Worm (Caenorhabditis elegans) whole organism, young adult: ENCODE measurements around the gene mct-3.

Source experiments
- B0261.1 ChIP-seq: sonication (generic microtip); optimal IDR thresholded peaks from 2 replicates; lab custom pipeline; 2016; ENCODE audit warnings: mild to moderate bottlenecking, missing genetic modification characterization, moderate library complexity, missing compliant biosample characterization
- F10E7.11 ChIP-seq: sonication (generic microtip); optimal IDR thresholded peaks from 2 replicates; lab custom pipeline; 2017; ENCODE audit warnings: mild to moderate bottlenecking, missing genetic modification characterization, moderate library complexity, missing compliant biosample characterization
- F37B4.10 ChIP-seq: fragments of 200-800 bp; sonication (Bioruptor generic); IDR thresholded peaks from 2 replicates; pipeline ENCODE4 v1.3.6; 2022; ENCODE audit warnings: missing genetic modification characterization, missing compliant biosample characterization
- Y95B8A.8 ChIP-seq: fragments of 200-800 bp; sonication (Bioruptor generic); IDR thresholded peaks from 2 replicates; pipeline ENCODE4 v1.3.6; 2022; ENCODE audit warnings: missing genetic modification reagents, missing genetic modification characterization, missing compliant biosample characterization
- ZK185.1 ChIP-seq: sonication (generic microtip); optimal IDR thresholded peaks from 2 replicates; lab custom pipeline; 2016; ENCODE audit warnings: mild to moderate bottlenecking, missing genetic modification characterization, missing compliant biosample characterization; ENCODE audit not compliant: poor library complexity, severe bottlenecking
- akir-1 ChIP-seq: fragments of 200-800 bp; sonication (Bioruptor generic); optimal IDR thresholded peaks from 2 replicates; lab custom pipeline; 2018; ENCODE audit warnings: mild to moderate bottlenecking, missing genetic modification characterization, moderate library complexity, missing compliant biosample characterization
- cebp-1 ChIP-seq, 2 experiments: fragments of 200-800 bp in 1 of 2; sonication (Bioruptor generic) in 1 of 2; sonication (generic microtip) in 1 of 2; IDR thresholded peaks in 1 of 2; optimal IDR thresholded peaks in 1 of 2; 2 replicates each; pipeline versions ENCODE4 v1.3.6 to Lab custom; 2017 to 2022; ENCODE audit warnings: missing compliant biosample characterization in 2 of 2, missing genetic modification characterization in 2 of 2, mild to moderate bottlenecking in 1 of 2, missing genetic modification reagents in 1 of 2, moderate library complexity in 1 of 2
- chd-7 ChIP-seq: sonication (generic microtip); optimal IDR thresholded peaks from 2 replicates; lab custom pipeline; 2016; ENCODE audit warnings: mild to moderate bottlenecking, missing genetic modification characterization, moderate library complexity, missing compliant biosample characterization
- die-1 ChIP-seq: sonication (generic microtip); optimal IDR thresholded peaks from 2 replicates; lab custom pipeline; 2016; ENCODE audit warnings: missing genotype, mild to moderate bottlenecking, missing genetic modification characterization, missing compliant biosample characterization
- efl-1 ChIP-seq: fragments of 150-350 bp; optimal IDR thresholded peaks from 2 replicates; lab custom pipeline; 2014; ENCODE audit warnings: missing biosample characterization, missing genetic modification reagents, missing genetic modification characterization
- egl-44 ChIP-seq: fragments of 200-800 bp; sonication (Bioruptor generic); IDR thresholded peaks from 2 replicates; pipeline ENCODE4 v1.3.6; 2022; ENCODE audit warnings: missing genetic modification reagents, missing genetic modification characterization, missing compliant biosample characterization
- egrh-3 ChIP-seq: fragments of 200-800 bp; sonication (Bioruptor generic); IDR thresholded peaks from 2 replicates; pipeline ENCODE4 v1.3.6; 2022; ENCODE audit warnings: missing genetic modification reagents, missing genetic modification characterization, missing compliant biosample characterization
- ekl-4 ChIP-seq: fragments of 200-800 bp; sonication (Bioruptor generic); IDR thresholded peaks from 2 replicates; pipeline ENCODE4 v1.3.6; 2022; ENCODE audit warnings: missing genetic modification reagents, missing genetic modification characterization, missing compliant biosample characterization
- hmg-1.2 ChIP-seq: fragments of 200-800 bp; sonication (Bioruptor generic); IDR thresholded peaks from 2 replicates; pipeline ENCODE4 v1.3.6; 2022; ENCODE audit warnings: missing genetic modification reagents, missing genetic modification characterization, missing compliant biosample characterization
- hsf-1 ChIP-seq: fragments of 200-800 bp; sonication (Bioruptor generic); IDR thresholded peaks from 2 replicates; pipeline ENCODE4 v1.3.6; 2022; ENCODE audit warnings: missing genetic modification reagents, missing genetic modification characterization, missing compliant biosample characterization
- lin-35 ChIP-seq, 3 experiments: fragments of 150-350 bp in 2 of 3; sonication (generic microtip) in 1 of 3; optimal IDR thresholded peaks; 2 replicates each; lab custom pipeline; 2014 to 2018; ENCODE audit warnings: missing biosample characterization in 3 of 3, missing genetic modification characterization in 3 of 3, missing genetic modification reagents in 3 of 3
- madf-3 ChIP-seq: fragments of 200-800 bp; sonication (Bioruptor generic); IDR thresholded peaks from 2 replicates; pipeline ENCODE4 v1.3.6; 2022; ENCODE audit warnings: missing genetic modification reagents, missing genetic modification characterization, missing compliant biosample characterization
- mcd-1 ChIP-seq: fragments of 200-800 bp; sonication (Bioruptor generic); IDR thresholded peaks from 2 replicates; pipeline ENCODE4 v1.3.6; 2022; ENCODE audit warnings: missing genetic modification reagents, missing genetic modification characterization, missing compliant biosample characterization
- mes-4 ChIP-seq: sonication (generic microtip); optimal IDR thresholded peaks from 2 replicates; lab custom pipeline; 2016; ENCODE audit warnings: missing genotype, missing genetic modification characterization, missing compliant biosample characterization
- mxl-1 ChIP-seq: sonication (generic microtip); optimal IDR thresholded peaks from 2 replicates; lab custom pipeline; 2016; ENCODE audit warnings: missing genetic modification characterization, missing compliant biosample characterization
- nhr-27 ChIP-seq: fragments of 200-800 bp; sonication (Bioruptor generic); optimal IDR thresholded peaks from 2 replicates; lab custom pipeline; 2018; ENCODE audit warnings: mild to moderate bottlenecking, missing genetic modification characterization, moderate library complexity, missing compliant biosample characterization
- nhr-80 ChIP-seq: sonication (generic microtip); optimal IDR thresholded peaks from 2 replicates; lab custom pipeline; 2016; ENCODE audit warnings: missing genetic modification characterization, missing compliant biosample characterization
- rcor-1 ChIP-seq: fragments of 200-800 bp; sonication (Bioruptor generic); IDR thresholded peaks from 2 replicates; pipeline ENCODE4 v1.3.6; 2022; ENCODE audit warnings: missing genetic modification reagents, missing genetic modification characterization, missing compliant biosample characterization
- rec-8 ChIP-seq, 2 experiments: sonication (generic microtip); optimal IDR thresholded peaks; 2 replicates each; lab custom pipeline; 2016; ENCODE audit warnings: mild to moderate bottlenecking in 2 of 2, missing genetic modification characterization in 2 of 2, missing genetic modification reagents in 2 of 2, missing genotype in 2 of 2, missing biosample characterization in 1 of 2, missing compliant biosample characterization in 1 of 2, moderate library complexity in 1 of 2
- sdz-38 ChIP-seq: sonication (generic microtip); optimal IDR thresholded peaks from 2 replicates; lab custom pipeline; 2016; ENCODE audit warnings: missing genotype, missing genetic modification characterization, missing compliant biosample characterization
- snpc-1.1 ChIP-seq: sonication (generic microtip); optimal IDR thresholded peaks from 2 replicates; lab custom pipeline; 2017; ENCODE audit warnings: missing genetic modification characterization, mild to moderate bottlenecking, missing compliant biosample characterization, antibody characterized with exemption, moderate library complexity, missing genotype, missing genetic modification reagents; ENCODE audit not compliant: insufficient read depth
- snpc-3.4 ChIP-seq: sonication (generic microtip); optimal IDR thresholded peaks from 2 replicates; lab custom pipeline; 2017; ENCODE audit warnings: missing genetic modification characterization, mild to moderate bottlenecking, missing compliant biosample characterization, antibody characterized with exemption, moderate library complexity, missing genotype, missing genetic modification reagents
- snpc-4 ChIP-seq, 5 experiments: fragments of 150-350 bp in 1 of 5; sonication (generic microtip) in 4 of 5; optimal IDR thresholded peaks; 2 replicates each; lab custom pipeline; 2014 to 2018; ENCODE audit warnings: missing genetic modification characterization in 5 of 5, missing biosample characterization in 3 of 5, antibody characterized with exemption in 2 of 5, mild to moderate bottlenecking in 2 of 5, missing compliant biosample characterization in 2 of 5, missing genotype in 2 of 5, moderate library complexity in 2 of 5, missing genetic modification reagents in 1 of 5
- sptf-2 ChIP-seq: fragments of 200-800 bp; sonication (Bioruptor generic); optimal IDR thresholded peaks from 2 replicates; lab custom pipeline; 2018; ENCODE audit warnings: mild to moderate bottlenecking, missing genetic modification characterization, missing compliant biosample characterization
- tbx-9 ChIP-seq: sonication (generic microtip); optimal IDR thresholded peaks from 2 replicates; lab custom pipeline; 2016; ENCODE audit warnings: borderline replicate concordance, missing genetic modification characterization, inconsistent platforms, missing compliant biosample characterization
- unc-62 ChIP-seq: fragments of 150-350 bp; optimal IDR thresholded peaks from 2 replicates; lab custom pipeline; 2014; ENCODE audit warnings: missing biosample characterization, missing genetic modification reagents, missing genetic modification characterization
- xnd-1 ChIP-seq: sonication (generic microtip); optimal IDR thresholded peaks from 2 replicates; lab custom pipeline; 2016; ENCODE audit warnings: missing genotype, missing genetic modification reagents, missing genetic modification characterization, missing compliant biosample characterization
- zfh-2 ChIP-seq: fragments of 200-800 bp; sonication (Bioruptor generic); conservative IDR thresholded peaks from 2 replicates; pipeline ENCODE4 v1.3.6; 2022; ENCODE audit warnings: missing genetic modification reagents, missing genetic modification characterization, missing compliant biosample characterization
- ztf-18 ChIP-seq: sonication (generic microtip); optimal IDR thresholded peaks from 2 replicates; lab custom pipeline; 2016; ENCODE audit warnings: missing genotype, mild to moderate bottlenecking, missing genetic modification characterization, missing compliant biosample characterization
- ztf-25 ChIP-seq: fragments of 200-800 bp; sonication (Bioruptor generic); IDR thresholded peaks from 2 replicates; pipeline ENCODE4 v1.3.6; 2022; ENCODE audit warnings: missing genetic modification reagents, missing genetic modification characterization, missing compliant biosample characterization
- ztf-3 ChIP-seq: fragments of 200-800 bp; sonication (Bioruptor generic); optimal IDR thresholded peaks from 2 replicates; lab custom pipeline; 2018; ENCODE audit warnings: mild to moderate bottlenecking, missing genetic modification characterization, missing compliant biosample characterization

mct-3 gene

DNA sequence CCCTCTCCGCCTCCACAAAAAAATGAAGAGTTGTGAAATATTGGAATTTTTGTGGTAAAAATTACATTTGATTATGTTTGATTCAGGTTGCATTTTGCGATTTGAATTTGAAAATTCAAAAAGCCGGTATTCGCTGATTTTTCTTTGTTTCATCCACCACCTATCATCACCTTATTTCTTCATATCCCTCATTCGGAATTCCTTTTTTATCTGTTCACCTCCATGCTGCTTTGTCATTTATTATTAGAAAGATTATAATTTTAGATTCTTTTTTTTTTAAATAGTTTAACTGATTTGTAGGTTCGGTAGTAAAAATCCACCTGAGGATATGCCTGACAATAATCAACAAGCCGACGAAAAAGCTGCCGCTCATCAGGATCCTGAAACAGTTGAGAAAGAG lies at the start of gene mct-3:
TSS of gene mct-3 (plus strand) at position 301 of the 400 bp plus-strand sequence.
- no peak for TF ChIP-seq rcor-1 (GFP tag; lab: Robert Waterston, UW)

DNA sequence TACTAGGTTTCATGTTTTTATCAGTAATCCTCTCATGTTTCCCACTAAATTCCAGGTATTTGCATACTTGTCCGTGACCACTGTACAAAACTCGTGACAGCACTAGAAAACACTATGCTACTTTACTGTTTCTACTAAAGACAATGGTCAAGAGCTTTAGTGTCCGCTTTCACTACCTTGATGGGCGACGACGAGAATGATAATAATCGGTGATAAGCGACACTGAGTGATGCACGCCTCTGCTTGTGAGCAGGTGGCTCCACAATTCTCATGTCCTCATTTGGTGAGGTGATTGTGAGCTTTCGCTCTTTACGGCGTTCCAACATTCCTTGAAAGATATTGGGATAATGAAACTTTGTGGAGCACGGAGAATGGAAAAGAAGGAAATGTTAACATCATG lies 49.5 kb upstream of the mct-3 start:
- TF ChIP-seq ztf-3 (no peak), hsf-1 (GFP tag; lab: Robert Waterston, UW) (no peak), die-1 (no peak), xnd-1 (tag; lab: Kevin White, UChicago) (no peak), ztf-18 (no peak), Y95B8A.8 (GFP tag; lab: Robert Waterston, UW) (no peak), ZK185.1 (tag; lab: Kevin White, UChicago) (no peak), cebp-1 (GFP tag; IDR thresholded peaks at IDR 0.05; lab: Robert Waterston, UW) (no peak), cebp-1 (tag; optimal IDR thresholded peaks at IDR 0.05; lab: Kevin White, UChicago) (peak; percentile 5), B0261.1 (tag; lab: Kevin White, UChicago) (no peak), lin-35 (GFP tag; optimal IDR thresholded peaks at IDR 0.05; lab: Kevin White, UChicago) (no peak), madf-3 (GFP tag; lab: Robert Waterston, UW) (no peak), tbx-9 (tag; lab: Kevin White, UChicago) (no peak), egl-44 (GFP tag; lab: Robert Waterston, UW) (no peak), efl-1 (GFP tag; lab: Kevin White, UChicago) (no peak), nhr-80 (tag; lab: Kevin White, UChicago) (peak; percentile 63), mcd-1 (no peak)

DNA sequence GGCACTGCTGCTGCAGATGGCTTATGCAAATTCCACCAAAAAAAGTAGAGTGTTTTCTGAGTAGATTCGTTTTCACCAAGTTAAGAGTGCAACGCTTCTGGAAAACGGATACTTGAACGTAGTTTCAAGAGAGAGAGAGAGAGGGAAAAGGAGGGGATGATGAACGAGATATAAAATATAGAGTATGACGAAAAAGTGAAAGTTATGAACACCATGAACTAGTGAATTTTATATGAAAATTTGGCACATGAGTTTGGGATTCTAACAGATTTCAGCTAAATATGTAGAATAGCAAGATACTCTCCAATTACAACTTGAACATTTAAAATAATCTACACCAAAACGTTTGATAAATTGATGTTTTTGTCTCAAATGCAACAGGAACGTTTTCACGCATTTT lies 42.9 kb upstream of the mct-3 start, which contains the start of gene obr-3:
TSS of gene obr-3 (minus strand) at position 101 of the 400 bp plus-strand sequence.
- TF ChIP-seq mes-4 (no peak), egrh-3 (GFP tag; lab: Robert Waterston, UW) (no peak), sptf-2 (GFP tag; lab: Kevin White, UChicago) (no peak), madf-3 (GFP tag; lab: Robert Waterston, UW) (no peak), mxl-1 (tag; lab: Kevin White, UChicago) (no peak), hmg-1.2 (GFP tag; lab: Robert Waterston, UW) (no peak), akir-1 (no peak), efl-1 (GFP tag; lab: Kevin White, UChicago) (no peak), ekl-4 (no peak), F37B4.10 (GFP tag; lab: Robert Waterston, UW) (no peak), sdz-38 (tag; lab: Kevin White, UChicago) (no peak), rec-8 (tag; optimal IDR thresholded peaks at IDR 0.05; lab: Kevin White, UChicago) (no peak), nhr-27 (tag; lab: Kevin White, UChicago) (no peak), zfh-2 (GFP tag; lab: Robert Waterston, UW) (no peak), snpc-1.1 (tag; lab: Kevin White, UChicago) (no peak), snpc-3.4 (no peak), F10E7.11 (tag; lab: Kevin White, UChicago) (no peak), ztf-3 (no peak)

DNA sequence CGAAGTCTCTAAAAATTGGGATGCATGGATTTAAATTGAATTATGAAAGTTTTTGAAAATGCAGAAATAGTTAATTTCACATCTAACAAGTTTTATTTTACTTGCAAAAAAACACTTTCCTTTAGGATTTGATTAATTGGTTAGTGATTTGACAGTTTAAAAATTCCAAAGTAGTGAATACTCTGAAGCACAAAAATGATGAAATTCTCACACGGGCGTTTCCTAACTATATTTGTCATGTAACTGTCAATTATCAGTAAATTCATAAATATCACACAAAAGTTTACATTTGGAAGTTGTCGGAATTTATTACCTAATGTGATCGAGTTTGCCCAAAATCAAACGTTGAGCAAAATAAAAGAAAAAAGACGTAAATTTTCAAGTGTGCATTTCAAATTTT lies 41.5 kb upstream of the mct-3 start:
- TF ChIP-seq Y95B8A.8 (GFP tag; lab: Robert Waterston, UW) (no peak), snpc-4 (GFP tag; optimal IDR thresholded peaks at IDR 0.05; lab: Kevin White, UChicago) (no peak), snpc-4 (tag; optimal IDR thresholded peaks at IDR 0.05; lab: Kevin White, UChicago) (no peak), ztf-25 (GFP tag; lab: Robert Waterston, UW) (no peak), unc-62 (GFP tag; lab: Kevin White, UChicago) (peak; percentile 91), chd-7 (tag; lab: Kevin White, UChicago) (no peak), nhr-80 (tag; lab: Kevin White, UChicago) (peak; percentile 22)
